Fruit fly (Drosophila melanogaster): Measurements from ENCODE around the gene Cpr78Ca.
A peak's percentile ranks its signal among the peaks of the same experiment; 100 is the strongest.

Cpr78Ca gene

dm6 chr3L:21292700-21293099 lies at the start of gene Cpr78Ca:
TSS of gene Cpr78Ca (minus strand) at chr3L:21292800.
- no peak for TF ChIP-seq noc (tag; optimal IDR thresholded peaks at IDR 0.05)

DNA sequence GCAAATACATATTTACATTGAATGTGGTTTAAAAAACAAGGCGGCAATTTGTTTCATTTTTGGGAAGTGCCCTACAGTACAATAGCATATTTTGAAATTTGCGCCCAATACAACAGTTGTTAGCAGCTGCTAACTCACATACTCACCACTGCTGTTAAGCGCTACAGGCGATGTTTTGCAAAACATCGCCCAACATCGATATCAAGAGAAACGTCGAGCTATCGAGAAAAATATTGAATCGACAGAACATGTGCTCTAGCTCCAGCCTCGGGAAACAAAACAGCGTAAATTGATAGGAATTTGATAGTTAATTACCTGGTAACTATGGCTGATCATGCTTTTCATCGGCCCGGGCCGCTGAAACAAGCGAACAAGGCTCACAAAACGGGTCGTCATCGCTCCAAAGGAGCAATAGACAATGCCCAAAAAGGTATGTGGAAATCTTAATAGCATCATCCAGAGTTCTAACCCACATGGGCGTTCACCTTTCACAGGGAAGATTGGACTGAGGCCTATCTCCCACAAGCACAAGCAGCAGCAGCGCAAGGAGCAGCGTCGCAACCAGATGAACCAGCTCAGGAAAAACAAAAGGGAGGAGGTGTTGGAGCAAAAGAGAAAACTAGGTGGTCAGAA lies 42.5 kb upstream of the Cpr78Ca start, which contains the start of gene Tsr1:
Gene Tsr1, plus strand, starts transcription at position 217 of the 633 bp plus-strand sequence.
- TF ChIP-seq noc (tag; optimal IDR thresholded peaks at IDR 0.05): no peak

- TF ChIP-seq noc (tag; optimal IDR thresholded peaks at IDR 0.05): no peak
Measured at dm6 chr3L:21324724-21325123, 32.1 kb upstream of the Cpr78Ca start.

DNA sequence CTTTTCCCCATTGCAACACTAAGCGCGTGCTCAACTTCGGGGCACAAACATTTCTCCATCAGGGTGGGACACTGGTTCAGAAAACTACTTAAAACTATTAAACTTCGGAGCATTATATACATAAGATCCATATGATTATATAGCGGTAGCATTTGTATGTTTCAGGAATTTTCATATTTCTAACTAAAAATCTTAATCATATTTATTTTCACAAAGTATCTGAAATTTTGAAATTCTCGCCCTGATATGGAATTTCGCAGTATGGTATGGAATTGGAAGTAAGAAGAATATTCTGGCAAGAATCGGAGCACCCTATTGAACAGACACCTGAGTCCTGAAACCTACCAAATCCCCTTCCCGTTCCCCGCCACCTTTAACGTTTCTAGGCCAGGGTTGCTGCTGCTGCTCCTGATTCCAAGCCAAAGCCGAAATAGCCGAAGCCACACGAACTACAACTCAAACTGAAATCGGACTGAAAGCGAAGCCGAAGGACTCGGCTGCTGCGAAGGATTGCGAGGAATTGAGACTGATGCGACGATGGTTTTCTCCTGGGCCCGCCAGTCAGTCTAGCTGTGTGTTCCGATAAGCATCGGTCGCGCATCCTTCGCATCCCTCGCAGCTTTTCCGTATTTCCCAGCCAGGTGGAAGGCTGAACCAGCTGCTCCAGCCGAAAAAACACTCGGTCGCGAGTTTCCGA lies 29.4 kb upstream of the Cpr78Ca start:
- TF ChIP-seq noc (tag; optimal IDR thresholded peaks at IDR 0.05): no peak

dm6 chr3L:21319957-21320356 lies 27.4 kb upstream of the Cpr78Ca start:
- TF ChIP-seq noc (tag; optimal IDR thresholded peaks at IDR 0.05): no peak

- no peak for TF ChIP-seq noc (tag; optimal IDR thresholded peaks at IDR 0.05)
Measured at dm6 chr3L:21319313-21319907, 26.8 kb upstream of the Cpr78Ca start.

DNA sequence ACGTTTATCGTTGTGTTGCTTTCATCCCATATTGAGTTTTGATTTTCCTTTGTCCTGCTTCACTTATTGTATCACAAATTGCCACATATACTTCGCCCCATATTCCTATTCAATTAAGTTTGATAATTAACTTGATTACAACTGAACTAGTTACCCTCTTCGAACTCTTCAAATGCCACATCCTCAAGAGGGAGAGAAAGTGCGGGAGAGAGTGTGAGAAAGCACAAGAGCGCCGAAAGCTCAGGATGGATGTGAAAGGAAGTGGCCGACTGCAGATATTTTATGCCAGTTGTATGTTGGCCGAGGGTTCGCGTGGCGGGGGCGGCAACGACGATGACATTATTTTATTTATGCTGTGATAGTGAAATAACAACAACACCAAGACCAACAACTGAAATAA lies 25.9 kb upstream of the Cpr78Ca start, which contains the start of gene Rab26:
Gene Rab26, plus strand, starts transcription at position 301 of the 400 bp plus-strand sequence.
- no peak for TF ChIP-seq noc (tag; optimal IDR thresholded peaks at IDR 0.05)

DNA sequence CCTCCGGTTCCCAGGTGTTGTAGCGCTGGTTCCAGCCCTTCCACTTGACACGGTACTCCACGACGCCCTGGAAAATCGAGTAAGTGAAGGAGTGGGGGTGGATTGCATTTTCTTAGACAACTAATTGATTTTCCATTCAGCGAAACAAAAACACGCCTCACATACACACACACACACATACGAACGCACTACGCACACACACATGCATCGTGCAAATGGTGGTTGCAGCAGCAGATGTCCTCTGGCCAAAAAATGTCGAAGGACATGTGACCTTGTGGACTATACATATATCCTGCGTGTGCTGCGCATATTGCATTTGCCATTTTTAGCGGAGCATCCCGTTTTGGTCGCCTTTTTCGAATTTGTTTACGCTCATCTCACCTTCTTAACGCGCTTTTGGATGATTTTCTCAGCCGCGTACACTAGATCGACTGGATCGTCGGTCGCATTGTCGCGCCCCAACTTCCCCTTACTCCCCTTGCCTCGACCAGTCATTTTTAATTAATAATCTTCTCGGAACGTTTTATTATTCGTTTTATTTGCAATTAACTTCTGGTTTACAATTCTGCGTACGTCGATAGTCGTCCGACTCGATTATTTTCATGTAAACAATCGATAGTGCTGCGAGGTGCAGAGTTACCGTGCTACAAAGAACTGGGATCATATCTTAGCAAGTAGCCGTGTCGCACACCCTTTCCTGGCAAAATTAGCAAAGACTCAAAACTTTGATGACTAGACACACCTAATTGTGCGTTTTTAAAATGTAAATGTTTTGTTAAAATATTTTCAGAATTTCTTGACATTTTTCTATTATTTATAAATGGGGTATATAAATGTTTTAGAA lies 25.0 kb upstream of the Cpr78Ca start, which contains the start of gene Pc:
Gene Pc, minus strand, starts transcription at position 605 of the 844 bp plus-strand sequence.
- TF ChIP-seq noc (tag; optimal IDR thresholded peaks at IDR 0.05): no peak

dm6 chr3L:21304400-21304799 lies 11.8 kb upstream of the Cpr78Ca start, which contains the start of the genes CG11309 and CG7632:
TSS of gene CG11309 (minus strand) at chr3L:21304658.
TSS of gene CG7632 (plus strand) at chr3L:21304697.
- peak; percentile 100 for TF ChIP-seq noc (tag; optimal IDR thresholded peaks at IDR 0.05)

dm6 chr3L:21303659-21304058 lies 11.1 kb upstream of the Cpr78Ca start:
- TF ChIP-seq noc (tag; optimal IDR thresholded peaks at IDR 0.05): no peak

- no peak for TF ChIP-seq noc (tag; optimal IDR thresholded peaks at IDR 0.05)
Measured at dm6 chr3L:21302493-21302892, 9.9 kb upstream of the Cpr78Ca start.

dm6 chr3L:21301737-21302487 lies 9.3 kb upstream of the Cpr78Ca start:
- no peak for TF ChIP-seq noc (tag; optimal IDR thresholded peaks at IDR 0.05)

DNA sequence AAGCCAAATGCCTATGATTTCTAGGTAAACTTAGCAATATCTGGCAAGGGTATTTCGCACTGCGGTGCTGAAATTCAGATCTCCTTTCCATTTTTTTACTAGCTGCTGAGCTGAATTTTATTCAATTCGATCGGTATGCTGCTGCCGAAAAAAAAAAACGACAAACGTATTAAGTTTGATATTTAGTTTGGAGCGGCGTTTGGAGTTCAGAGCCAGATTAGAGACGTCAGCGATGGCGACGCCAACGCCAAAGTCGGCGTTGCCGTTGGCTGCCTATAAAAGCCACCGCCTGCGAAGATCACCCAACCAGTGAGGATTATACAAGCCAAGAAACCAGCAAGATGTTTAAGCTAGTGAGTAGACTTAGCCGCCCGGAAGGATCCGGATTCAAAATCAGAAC lies 7.7 kb upstream of the Cpr78Ca start, which contains the start of gene Cpr78Cc:
Gene Cpr78Cc, plus strand, starts transcription at position 301 of the 400 bp plus-strand sequence.
- no peak for TF ChIP-seq noc (tag; optimal IDR thresholded peaks at IDR 0.05)

DNA sequence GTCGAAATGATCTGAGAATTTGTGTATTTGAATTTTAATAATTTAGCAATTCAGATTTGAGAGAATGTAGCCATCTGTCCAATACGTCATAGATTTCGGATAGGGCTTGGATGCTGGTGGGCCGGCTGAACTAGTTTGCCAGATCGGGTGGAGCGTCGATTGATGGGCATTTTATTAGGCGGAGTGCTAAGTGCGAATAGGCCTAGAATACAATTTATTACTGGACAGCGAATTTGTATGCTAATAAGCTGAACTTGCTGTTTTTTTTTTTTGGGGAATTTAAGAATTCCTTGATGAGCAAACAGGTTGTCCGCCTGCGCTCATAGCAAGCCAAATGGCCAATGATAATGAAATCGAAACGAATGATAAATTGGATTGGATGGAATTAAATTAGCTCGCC lies 6.6 kb upstream of the Cpr78Ca start:
- no peak for TF ChIP-seq noc (tag; optimal IDR thresholded peaks at IDR 0.05)

DNA sequence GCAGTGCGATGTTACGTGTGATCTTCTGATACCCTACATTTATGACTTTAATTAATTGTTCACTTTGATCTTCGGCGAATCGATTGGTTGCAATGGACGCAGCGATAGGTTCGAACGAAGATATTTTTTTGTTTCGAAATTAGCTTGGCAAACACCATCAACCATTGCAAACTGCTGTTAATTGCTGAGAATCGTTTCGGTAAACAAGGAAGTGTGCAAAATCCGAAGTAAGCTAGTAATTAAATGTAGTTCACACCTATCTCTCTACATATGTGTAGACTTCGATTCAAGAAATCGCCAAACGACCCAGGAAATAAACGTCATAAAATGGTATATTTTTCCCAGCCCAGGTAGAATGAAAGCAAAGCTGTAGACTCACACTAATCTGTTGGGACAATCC lies 5.8 kb upstream of the Cpr78Ca start, which contains the start of gene CG43702:
Gene CG43702, plus strand, starts transcription at position 301 of the 400 bp plus-strand sequence.
- TF ChIP-seq noc (tag; optimal IDR thresholded peaks at IDR 0.05): no peak
